Worm (Caenorhabditis elegans): ENCODE measurements around the gene T25F10.1.

Gene T25F10.1

ce11 chrV:6731594-6731993, 36.7 kb upstream of the T25F10.1 start, which contains the start of gene grl-9:
Gene grl-9 (minus strand): TSS chrV:6731694.
- TF ChIP-seq nhr-47 (tag; optimal IDR thresholded peaks at IDR 0.05) (no peak), nhr-76 (tag; optimal IDR thresholded peaks at IDR 0.05) (no peak), nhr-19 (GFP tag; conservative IDR thresholded peaks at IDR 0.05) (no peak), ceh-63 (GFP tag; optimal IDR thresholded peaks at IDR 0.05) (no peak), ztf-4 (tag; optimal IDR thresholded peaks at IDR 0.05) (no peak), C34B4.2 (tag; optimal IDR thresholded peaks at IDR 0.05) (no peak), efl-1 (optimal IDR thresholded peaks at IDR 0.05) (no peak), efl-1 (GFP tag; optimal IDR thresholded peaks at IDR 0.05 in 1 of 2) (peak in 1 of 2 experiments; percentile 53), nhr-84 (tag; optimal IDR thresholded peaks at IDR 0.05) (no peak), elt-3 (tag; optimal IDR thresholded peaks at IDR 0.05) (peak in 1 of 6 experiments; percentile 3), lin-35 (GFP tag; optimal IDR thresholded peaks at IDR 0.05) (no peak), ceh-88 (GFP tag; IDR thresholded peaks at IDR 0.05) (no peak), sox-4 (tag; optimal IDR thresholded peaks at IDR 0.05) (no peak), nhr-12 (tag; optimal IDR thresholded peaks at IDR 0.05) (no peak), hlh-4 (tag; optimal IDR thresholded peaks at IDR 0.05) (no peak), zip-4 (GFP tag; optimal IDR thresholded peaks at IDR 0.05) (no peak), ceh-82 (tag; optimal IDR thresholded peaks at IDR 0.05) (no peak), egl-27 (tag; optimal IDR thresholded peaks at IDR 0.05) (no peak), swsn-7 (tag; optimal IDR thresholded peaks at IDR 0.05) (no peak), blmp-1 (tag; optimal IDR thresholded peaks at IDR 0.05) (peak; percentile 24), unc-130 (tag; optimal IDR thresholded peaks at IDR 0.05) (no peak), unc-62 (GFP tag; optimal IDR thresholded peaks at IDR 0.05) (no peak)

ce11 chrV:6732995-6733394, 35.3 kb upstream of the T25F10.1 start, which contains the start of gene grl-8:
Gene grl-8 (minus strand): TSS chrV:6733095.
- no peak for TF ChIP-seq mep-1 (tag; optimal IDR thresholded peaks at IDR 0.05)
- TF ChIP-seq lir-3 (tag; optimal IDR thresholded peaks at IDR 0.05; ENCODE audit: poor library complexity): no peak
- TF ChIP-seq pax-3 (tag; optimal IDR thresholded peaks at IDR 0.05): no peak
- no peak for TF ChIP-seq fos-1 (tag; optimal IDR thresholded peaks at IDR 0.05)
- no peak for TF ChIP-seq lin-15B (tag; optimal IDR thresholded peaks at IDR 0.05)
- TF ChIP-seq pag-3 (tag; optimal IDR thresholded peaks at IDR 0.05; ENCODE audit: borderline replicate concordance, insufficient read depth): no peak
- TF ChIP-seq ets-5 (GFP tag; IDR thresholded peaks at IDR 0.05): no peak
- no peak for TF ChIP-seq fkh-10 (GFP tag; optimal IDR thresholded peaks at IDR 0.05)
- no peak for TF ChIP-seq snu-23 (GFP tag; optimal IDR thresholded peaks at IDR 0.05)
- TF ChIP-seq ama-1 (optimal IDR thresholded peaks at IDR 0.05): no peak
- TF ChIP-seq snpc-4 (tag; optimal IDR thresholded peaks at IDR 0.05): no peak
- no peak for TF ChIP-seq skn-1 (tag; optimal IDR thresholded peaks at IDR 0.05)
- TF ChIP-seq nhr-84 (tag; optimal IDR thresholded peaks at IDR 0.05): no peak
- TF ChIP-seq zag-1 (tag; optimal IDR thresholded peaks at IDR 0.05): no peak
- TF ChIP-seq egl-13 (tag; optimal IDR thresholded peaks at IDR 0.05): no peak
- no peak for TF ChIP-seq nhr-85 (tag)
- TF ChIP-seq nhr-11 (tag; optimal IDR thresholded peaks at IDR 0.05): no peak
- no peak for TF ChIP-seq unc-130 (tag; optimal IDR thresholded peaks at IDR 0.05)

- TF ChIP-seq aly-2 (tag; optimal IDR thresholded peaks at IDR 0.05) (no peak), alr-1 (tag; optimal IDR thresholded peaks at IDR 0.05; ENCODE audit: borderline replicate concordance) (no peak), nhr-85 (tag) (peak; percentile 63)
These were observed 32.2 kb upstream of the T25F10.1 start for ce11 chrV:6736108-6736507.

ce11 chrV:6736877-6737276, 31.4 kb upstream of the T25F10.1 start:
- TF ChIP-seq egl-27 (tag; optimal IDR thresholded peaks at IDR 0.05) (no peak), aly-2 (tag; optimal IDR thresholded peaks at IDR 0.05) (no peak), ceh-8 (GFP tag; optimal IDR thresholded peaks at IDR 0.05) (no peak), nhr-85 (tag) (peak; percentile 71), ama-1 (optimal IDR thresholded peaks at IDR 0.05) (no peak), pqm-1 (tag; optimal IDR thresholded peaks at IDR 0.05) (no peak), ets-5 (GFP tag; IDR thresholded peaks at IDR 0.05) (no peak), elt-3 (tag; optimal IDR thresholded peaks at IDR 0.05) (peak in 1 of 6 experiments; percentile 81), lin-35 (GFP tag; optimal IDR thresholded peaks at IDR 0.05) (no peak), dsc-1 (tag; optimal IDR thresholded peaks at IDR 0.05) (no peak), nhr-76 (tag; optimal IDR thresholded peaks at IDR 0.05) (no peak), nhr-12 (tag; optimal IDR thresholded peaks at IDR 0.05) (no peak), elt-2 (tag; optimal IDR thresholded peaks at IDR 0.05) (no peak), lin-14 (GFP tag; optimal IDR thresholded peaks at IDR 0.05) (peak; percentile 42), nhr-77 (tag; optimal IDR thresholded peaks at IDR 0.05) (no peak), C16A3.4 (tag; optimal IDR thresholded peaks at IDR 0.05) (no peak), blmp-1 (tag; optimal IDR thresholded peaks at IDR 0.05) (peak; percentile 92), lin-13 (GFP tag; optimal IDR thresholded peaks at IDR 0.05) (no peak), unc-30 (tag; optimal IDR thresholded peaks at IDR 0.05) (no peak), nhr-19 (GFP tag; conservative IDR thresholded peaks at IDR 0.05) (no peak), ztf-4 (tag; optimal IDR thresholded peaks at IDR 0.05) (no peak)
